Worm (Caenorhabditis elegans) whole organism, young adult: ENCODE results near the gene Y41D4B.6.

Experiments
- B0336.3 ChIP-seq: fragments of 200-800 bp; sonication (Bioruptor generic); IDR thresholded peaks from 2 replicates; pipeline ENCODE4 v1.3.6; 2022; ENCODE audit warnings: missing genetic modification characterization, missing compliant biosample characterization
- C06A6.2 ChIP-seq: fragments of 200-800 bp; sonication (Bioruptor generic); conservative IDR thresholded peaks from 2 replicates; pipeline ENCODE4 v1.3.6; 2022; ENCODE audit warnings: missing genetic modification characterization, missing compliant biosample characterization
- F22D6.2 ChIP-seq: sonication (generic microtip); optimal IDR thresholded peaks from 2 replicates; lab custom pipeline; 2016; ENCODE audit warnings: mild to moderate bottlenecking, missing genetic modification characterization, missing compliant biosample characterization
- Y53G8AR.9 ChIP-seq: fragments of 200-800 bp; sonication (Bioruptor generic); conservative IDR thresholded peaks from 2 replicates; pipeline ENCODE4 v1.3.6; 2022; ENCODE audit warnings: missing genetic modification reagents, missing genetic modification characterization, missing compliant biosample characterization
- Y56A3A.18 ChIP-seq: fragments of 200-800 bp; sonication (Bioruptor generic); IDR thresholded peaks from 2 replicates; pipeline ENCODE4 v1.3.6; 2022; ENCODE audit warnings: missing genetic modification reagents, missing genetic modification characterization, missing compliant biosample characterization
- Y67H2A.10 ChIP-seq: fragments of 200-800 bp; sonication (Bioruptor generic); conservative IDR thresholded peaks from 2 replicates; pipeline ENCODE4 v1.3.6; 2022; ENCODE audit warnings: missing genetic modification reagents, missing genetic modification characterization, missing compliant biosample characterization
- Y79H2A.3 ChIP-seq: fragments of 200-800 bp; sonication (Bioruptor generic); conservative IDR thresholded peaks from 2 replicates; pipeline ENCODE4 v1.3.6; 2022; ENCODE audit warnings: missing genetic modification reagents, missing genetic modification characterization, missing compliant biosample characterization
- ama-1 ChIP-seq, 3 experiments: fragments of 150-350 bp in 1 of 3; sonication (generic microtip) in 2 of 3; optimal IDR thresholded peaks; 2 replicates each; lab custom pipeline; 2014 to 2018; ENCODE audit warnings: missing biosample characterization in 2 of 3, missing genetic modification characterization in 2 of 3, missing genetic modification reagents in 2 of 3
- bed-2 ChIP-seq: fragments of 200-800 bp; sonication (Bioruptor generic); IDR thresholded peaks from 2 replicates; pipeline ENCODE4 v1.3.6; 2022; ENCODE audit warnings: missing genetic modification reagents, missing genetic modification characterization, missing compliant biosample characterization
- cebp-2 ChIP-seq: fragments of 200-800 bp; sonication (Bioruptor generic); IDR thresholded peaks from 2 replicates; pipeline ENCODE4 v1.3.6; 2022; ENCODE audit warnings: missing genetic modification characterization, missing compliant biosample characterization
- ceh-40 ChIP-seq: fragments of 200-800 bp; sonication (Bioruptor generic); IDR thresholded peaks from 2 replicates; pipeline ENCODE4 v1.3.6; 2022; ENCODE audit warnings: missing genetic modification characterization, missing compliant biosample characterization
- ceh-58 ChIP-seq: fragments of 200-800 bp; sonication (Bioruptor generic); IDR thresholded peaks from 2 replicates; pipeline ENCODE4 v1.3.6; 2022; ENCODE audit warnings: missing genetic modification characterization, missing compliant biosample characterization
- dpff-1 ChIP-seq: sonication (generic microtip); optimal IDR thresholded peaks from 2 replicates; lab custom pipeline; 2017; ENCODE audit warnings: mild to moderate bottlenecking, missing genetic modification characterization, missing compliant biosample characterization
- egrh-3 ChIP-seq: fragments of 200-800 bp; sonication (Bioruptor generic); IDR thresholded peaks from 2 replicates; pipeline ENCODE4 v1.3.6; 2022; ENCODE audit warnings: missing genetic modification reagents, missing genetic modification characterization, missing compliant biosample characterization
- ets-4 ChIP-seq: fragments of 200-800 bp; sonication (Bioruptor generic); optimal IDR thresholded peaks from 2 replicates; lab custom pipeline; 2018; ENCODE audit warnings: mild to moderate bottlenecking, missing genetic modification characterization, missing compliant biosample characterization
- him-1 ChIP-seq: sonication (generic microtip); optimal IDR thresholded peaks from 2 replicates; lab custom pipeline; 2016; ENCODE audit warnings: missing genotype, missing genetic modification reagents, missing genetic modification characterization, missing compliant biosample characterization
- hmg-1.2 ChIP-seq: fragments of 200-800 bp; sonication (Bioruptor generic); IDR thresholded peaks from 2 replicates; pipeline ENCODE4 v1.3.6; 2022; ENCODE audit warnings: missing genetic modification reagents, missing genetic modification characterization, missing compliant biosample characterization
- let-607 ChIP-seq, 2 experiments: fragments of 200-800 bp in 1 of 2; sonication (Bioruptor generic) in 1 of 2; sonication (generic microtip) in 1 of 2; optimal IDR thresholded peaks; 2 replicates each; lab custom pipeline; 2016 to 2018; ENCODE audit warnings: mild to moderate bottlenecking in 2 of 2, missing compliant biosample characterization in 2 of 2, missing genetic modification characterization in 2 of 2, moderate library complexity in 2 of 2, missing genotype in 1 of 2
- lir-1 ChIP-seq: fragments of 200-800 bp; sonication (Bioruptor generic); conservative IDR thresholded peaks from 2 replicates; pipeline ENCODE4 v1.3.6; 2022; ENCODE audit warnings: missing genetic modification reagents, missing genetic modification characterization, missing compliant biosample characterization
- lsy-27 ChIP-seq: sonication (generic microtip); optimal IDR thresholded peaks from 2 replicates; lab custom pipeline; 2017; ENCODE audit warnings: missing genetic modification characterization, mild to moderate bottlenecking, missing compliant biosample characterization, antibody characterized with exemption, missing genotype, borderline replicate concordance; ENCODE audit not compliant: insufficient read depth
- madf-8 ChIP-seq: fragments of 200-800 bp; sonication (Bioruptor generic); conservative IDR thresholded peaks from 2 replicates; pipeline ENCODE4 v1.3.6; 2022; ENCODE audit warnings: missing genetic modification reagents, missing genetic modification characterization, missing compliant biosample characterization
- nfya-1 ChIP-seq: sonication (generic microtip); optimal IDR thresholded peaks from 2 replicates; lab custom pipeline; 2017; ENCODE audit warnings: antibody characterized with exemption, missing compliant biosample characterization, missing genetic modification characterization, borderline replicate concordance; ENCODE audit not compliant: insufficient read depth
- nfyb-1 ChIP-seq: fragments of 200-800 bp; sonication (Bioruptor generic); IDR thresholded peaks from 2 replicates; pipeline ENCODE4 v1.3.6; 2022; ENCODE audit warnings: missing genetic modification reagents, missing genetic modification characterization, missing compliant biosample characterization
- nhr-179 ChIP-seq: sonication (generic microtip); optimal IDR thresholded peaks from 2 replicates; lab custom pipeline; 2016; ENCODE audit warnings: mild to moderate bottlenecking, missing genetic modification characterization, missing compliant biosample characterization
- nhr-80 ChIP-seq: sonication (generic microtip); optimal IDR thresholded peaks from 2 replicates; lab custom pipeline; 2016; ENCODE audit warnings: missing genetic modification characterization, missing compliant biosample characterization
- pbrm-1 ChIP-seq: fragments of 200-800 bp; sonication (Bioruptor generic); IDR thresholded peaks from 2 replicates; pipeline ENCODE4 v1.3.6; 2022; ENCODE audit warnings: missing genetic modification reagents, missing genetic modification characterization, missing compliant biosample characterization
- sea-2 ChIP-seq: fragments of 200-800 bp; sonication (Bioruptor generic); IDR thresholded peaks from 2 replicates; pipeline ENCODE4 v1.3.6; 2022; ENCODE audit warnings: missing genetic modification characterization, missing compliant biosample characterization
- snpc-1.1 ChIP-seq: sonication (generic microtip); optimal IDR thresholded peaks from 2 replicates; lab custom pipeline; 2017; ENCODE audit warnings: missing genetic modification characterization, mild to moderate bottlenecking, missing compliant biosample characterization, antibody characterized with exemption, moderate library complexity, missing genotype, missing genetic modification reagents; ENCODE audit not compliant: insufficient read depth
- snpc-4 ChIP-seq, 5 experiments: fragments of 150-350 bp in 1 of 5; sonication (generic microtip) in 4 of 5; optimal IDR thresholded peaks; 2 replicates each; lab custom pipeline; 2014 to 2018; ENCODE audit warnings: missing genetic modification characterization in 5 of 5, missing biosample characterization in 3 of 5, antibody characterized with exemption in 2 of 5, mild to moderate bottlenecking in 2 of 5, missing compliant biosample characterization in 2 of 5, missing genotype in 2 of 5, moderate library complexity in 2 of 5, missing genetic modification reagents in 1 of 5
- tbx-9 ChIP-seq: sonication (generic microtip); optimal IDR thresholded peaks from 2 replicates; lab custom pipeline; 2016; ENCODE audit warnings: borderline replicate concordance, missing genetic modification characterization, inconsistent platforms, missing compliant biosample characterization
- tlf-1 ChIP-seq: fragments of 200-800 bp; sonication (Bioruptor generic); optimal IDR thresholded peaks from 2 replicates; lab custom pipeline; 2018; ENCODE audit warnings: mild to moderate bottlenecking, missing genetic modification characterization, missing compliant biosample characterization
- zfh-2 ChIP-seq: fragments of 200-800 bp; sonication (Bioruptor generic); conservative IDR thresholded peaks from 2 replicates; pipeline ENCODE4 v1.3.6; 2022; ENCODE audit warnings: missing genetic modification reagents, missing genetic modification characterization, missing compliant biosample characterization
- zim-3 ChIP-seq: sonication (generic microtip); optimal IDR thresholded peaks from 2 replicates; lab custom pipeline; 2017; ENCODE audit warnings: mild to moderate bottlenecking, missing genetic modification characterization, moderate library complexity, missing compliant biosample characterization
- ztf-22 ChIP-seq: fragments of 200-800 bp; sonication (Bioruptor generic); optimal IDR thresholded peaks from 2 replicates; lab custom pipeline; 2018; ENCODE audit warnings: mild to moderate bottlenecking, missing genetic modification characterization, moderate library complexity, missing compliant biosample characterization
- ztf-28 ChIP-seq: fragments of 200-800 bp; sonication (Bioruptor generic); IDR thresholded peaks from 2 replicates; pipeline ENCODE4 v1.3.6; 2022; ENCODE audit warnings: missing genetic modification reagents, missing genetic modification characterization, missing compliant biosample characterization
- ztf-3 ChIP-seq: fragments of 200-800 bp; sonication (Bioruptor generic); optimal IDR thresholded peaks from 2 replicates; lab custom pipeline; 2018; ENCODE audit warnings: mild to moderate bottlenecking, missing genetic modification characterization, missing compliant biosample characterization
- ztf-6 ChIP-seq: fragments of 200-800 bp; sonication (Bioruptor generic); IDR thresholded peaks from 2 replicates; pipeline ENCODE4 v1.3.6; 2022; ENCODE audit warnings: missing genetic modification reagents, missing genetic modification characterization, missing compliant biosample characterization

Y41D4B.6 gene

ce11 chrIV:1624447-1624846, 9.1 kb upstream of the Y41D4B.6 start:
- no peak for TF ChIP-seq C06A6.2 (GFP tag; lab: Robert Waterston, UW)

ce11 chrIV:1626342-1626855, 7.1 kb upstream of the Y41D4B.6 start, which contains the start of gene nhr-146:
nhr-146 (plus strand) TSS chrIV:1626805.
- TF ChIP-seq nhr-179 (tag; lab: Kevin White, UChicago), result no peak
- TF ChIP-seq ceh-58 (GFP tag; lab: Robert Waterston, UW), result no peak
- TF ChIP-seq him-1, result no peak
- TF ChIP-seq nhr-80 (tag; lab: Kevin White, UChicago), result no peak
- TF ChIP-seq bed-2 (GFP tag; lab: Robert Waterston, UW), result no peak
- no peak for TF ChIP-seq ztf-3
- TF ChIP-seq zim-3, result no peak
- TF ChIP-seq F22D6.2 (tag; lab: Kevin White, UChicago), result no peak
- TF ChIP-seq dpff-1 (tag; lab: Kevin White, UChicago), result no peak
- no peak for TF ChIP-seq ztf-22 (GFP tag; lab: Kevin White, UChicago)
- TF ChIP-seq ztf-28 (GFP tag; lab: Robert Waterston, UW), result no peak
- TF ChIP-seq pbrm-1, result no peak
- no peak for TF ChIP-seq nfya-1 (tag; lab: Kevin White, UChicago)
- TF ChIP-seq lir-1 (GFP tag; lab: Robert Waterston, UW), result no peak
- TF ChIP-seq C06A6.2 (GFP tag; lab: Robert Waterston, UW), result no peak

ce11 chrIV:1628281-1628680, 5.3 kb upstream of the Y41D4B.6 start:
- TF ChIP-seq ama-1 (optimal IDR thresholded peaks at IDR 0.05; lab: Kevin White, UChicago) (no peak), ama-1 (GFP tag; optimal IDR thresholded peaks at IDR 0.05; lab: Kevin White, UChicago) (no peak), sea-2 (no peak), cebp-2 (GFP tag; lab: Robert Waterston, UW) (0 out of 2 replicates have a peak, but pooled peaks have one; percentile 59)

- TF ChIP-seq hmg-1.2 (GFP tag; lab: Robert Waterston, UW) (no peak), ceh-40 (GFP tag; lab: Robert Waterston, UW) (no peak), zfh-2 (peak; percentile 58), ztf-6 (GFP tag; lab: Robert Waterston, UW) (no peak), Y53G8AR.9 (GFP tag; lab: Robert Waterston, UW) (no peak), tbx-9 (tag; lab: Kevin White, UChicago) (no peak), Y79H2A.3 (GFP tag; lab: Robert Waterston, UW) (no peak), nhr-80 (tag; lab: Kevin White, UChicago) (no peak), ets-4 (GFP tag; lab: Kevin White, UChicago) (no peak), egrh-3 (no peak), madf-8 (no peak), snpc-4 (GFP tag; optimal IDR thresholded peaks at IDR 0.05; lab: Kevin White, UChicago) (peak; percentile 39), snpc-4 (tag; optimal IDR thresholded peaks at IDR 0.05; lab: Kevin White, UChicago) (peak in 2 of 4 experiments; percentile 47 to 71), tlf-1 (GFP tag; lab: Kevin White, UChicago) (no peak), lsy-27 (tag; lab: Kevin White, UChicago) (no peak), snpc-1.1 (tag; lab: Kevin White, UChicago) (peak; percentile 44), Y67H2A.10 (GFP tag; lab: Robert Waterston, UW) (no peak), nfyb-1 (GFP tag; lab: Robert Waterston, UW) (no peak), Y56A3A.18 (GFP tag; lab: Robert Waterston, UW) (no peak), let-607 (tag; optimal IDR thresholded peaks at IDR 0.05; lab: Kevin White, UChicago) (no peak), B0336.3 (no peak)
- TF ChIP-seq, all 124 proteins: peak for 3
Observed at ce11 chrIV:1628730-1629129, 4.8 kb upstream of the Y41D4B.6 start.
